Fruit fly (Drosophila melanogaster) whole organism, adult: Measurements from ENCODE around the gene MED27.

Experiments
- CG11617 ChIP-seq: fragments of 200-800 bp; sonication (Bioruptor generic); optimal IDR thresholded peaks from 2 replicates; lab custom pipeline; 2017; ENCODE audit warnings: mild to moderate bottlenecking, missing biosample characterization, missing genetic modification reagents, missing genetic modification characterization
- CG5204 ChIP-seq: fragments of 200-800 bp; sonication (Bioruptor generic); optimal IDR thresholded peaks from 2 replicates; lab custom pipeline; 2016; ENCODE audit warnings: missing biosample characterization, missing genetic modification characterization
- Hr96 ChIP-seq: fragments of 200-800 bp; sonication (Bioruptor generic); optimal IDR thresholded peaks from 2 replicates; lab custom pipeline; 2016; ENCODE audit warnings: missing biosample characterization, missing genetic modification characterization
- bab1 ChIP-seq: fragments of 200-800 bp; sonication (Bioruptor generic); optimal IDR thresholded peaks from 3 replicates; lab custom pipeline; 2019; ENCODE audit warnings: missing biosample characterization, mild to moderate bottlenecking, missing genetic modification characterization, moderate library complexity
- ovo ChIP-seq: fragments of 200-800 bp; sonication (Bioruptor generic); optimal IDR thresholded peaks from 2 replicates; lab custom pipeline; 2016; ENCODE audit warnings: missing biosample characterization, missing genetic modification characterization

dm6 chr3R:5696384-5696783 lies 41.4 kb downstream of the MED27 start:
- TF ChIP-seq Hr96 (GFP tag; lab: Kevin White, UChicago), result no peak
- TF ChIP-seq ovo (GFP tag; lab: Kevin White, UChicago), result no peak
- TF ChIP-seq CG5204, result no peak
- TF ChIP-seq bab1 (GFP tag; lab: Kevin White, UChicago), result no peak
- TF ChIP-seq CG11617 (GFP tag; lab: Kevin White, UChicago), result no peak
